Fruit fly (Drosophila melanogaster): Measurements from ENCODE around the gene Cpr67B.

Cpr67B gene

DNA sequence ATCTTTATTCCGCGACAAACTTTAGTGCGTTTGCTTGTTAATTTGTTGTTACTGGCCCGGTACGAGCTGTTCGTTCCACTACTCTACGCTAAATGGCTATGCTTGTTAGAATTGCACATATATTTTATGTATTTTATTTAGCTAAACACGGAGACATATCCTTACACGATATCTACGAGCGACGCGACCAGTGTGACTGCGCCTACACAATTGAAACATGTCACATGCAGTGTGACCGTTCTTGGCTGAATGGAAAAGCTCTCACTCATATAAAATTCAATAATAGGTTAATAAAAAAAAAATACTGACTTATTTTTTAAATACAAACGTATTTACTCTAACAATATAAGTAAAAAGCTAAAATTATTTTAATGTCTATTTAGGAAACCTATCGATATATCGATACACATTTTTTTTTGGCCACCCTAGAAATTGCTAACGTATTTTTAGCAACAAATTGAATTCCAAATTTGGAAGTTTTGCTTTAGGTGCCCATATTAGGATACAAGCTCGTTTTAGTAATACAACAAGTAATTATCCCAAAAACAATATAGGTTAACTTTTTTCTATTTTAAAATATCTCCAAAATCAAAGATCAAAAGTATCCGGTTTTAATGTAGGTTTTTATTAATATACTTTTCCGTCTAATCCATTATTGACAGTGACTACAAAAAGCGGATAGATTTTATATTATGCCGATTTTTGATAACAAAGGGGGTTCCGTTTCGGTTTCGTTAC lies 5.4 kb upstream of the Cpr67B start, which contains the start of gene CG4080 (continued):
- peak; percentile 55 for TF ChIP-seq lab (GFP tag; optimal IDR thresholded peaks at IDR 0.05)
- peak; percentile 63 for TF ChIP-seq HmgZ (tag; optimal IDR thresholded peaks at IDR 0.05)
- no peak for TF ChIP-seq CG17186 (GFP tag; optimal IDR thresholded peaks at IDR 0.05)
- TF ChIP-seq E2f2 (GFP tag; IDR thresholded peaks at IDR 0.05): peak; percentile 29; the same call in 1 of the 2 replicates
- TF ChIP-seq CG10431 (GFP tag; optimal IDR thresholded peaks at IDR 0.05): no peak
- TF ChIP-seq Dek (tag; optimal IDR thresholded peaks at IDR 0.05): peak; percentile 17
- TF ChIP-seq CG11695 (GFP tag; IDR thresholded peaks at IDR 0.05): no peak
- peak; percentile 67 for TF ChIP-seq CG15514 (GFP tag; optimal IDR thresholded peaks at IDR 0.05)
- TF ChIP-seq CG17385 (GFP tag; optimal IDR thresholded peaks at IDR 0.05): peak; percentile 8
- TF ChIP-seq dati (GFP tag; IDR thresholded peaks at IDR 0.05): no peak
- peak; percentile 79 for TF ChIP-seq Ets65A (GFP tag)
- TF ChIP-seq Mad (GFP tag; optimal IDR thresholded peaks at IDR 0.05): peak; percentile 26
- TF ChIP-seq CG2202 (tag; optimal IDR thresholded peaks at IDR 0.05): no peak
- TF ChIP-seq Atf-2 (GFP tag; optimal IDR thresholded peaks at IDR 0.05): no peak
- TF ChIP-seq ftz-f1 (GFP tag; optimal IDR thresholded peaks at IDR 0.05): no peak
- TF ChIP-seq CG7839 (tag; optimal IDR thresholded peaks at IDR 0.05): peak; percentile 15
- TF ChIP-seq CG2116 (GFP tag; optimal IDR thresholded peaks at IDR 0.05): peak; percentile 89
- no peak for TF ChIP-seq CG10366 (GFP tag; IDR thresholded peaks at IDR 0.05)
- peak; percentile 28 for TF ChIP-seq Hsf (GFP tag; optimal IDR thresholded peaks at IDR 0.05)
- peak; percentile 73 for TF ChIP-seq HLH4C (GFP tag; IDR thresholded peaks at IDR 0.05; ENCODE audit: partially characterized antibody)
- peak; percentile 19 for TF ChIP-seq Fer1 (GFP tag; optimal IDR thresholded peaks at IDR 0.05)
- no peak for TF ChIP-seq CG15073 (GFP tag; optimal IDR thresholded peaks at IDR 0.05)
- peak; percentile 61 for TF ChIP-seq trem (tag; optimal IDR thresholded peaks at IDR 0.05)
- TF ChIP-seq vnd (GFP tag; IDR thresholded peaks at IDR 0.05; ENCODE audit: partially characterized antibody): peak; percentile 76
- peak; percentile 59 for TF ChIP-seq CG14860 (GFP tag; IDR thresholded peaks at IDR 0.05; ENCODE audit: partially characterized antibody)
- no peak for TF ChIP-seq Hr78 (GFP tag; optimal IDR thresholded peaks at IDR 0.05)
- TF ChIP-seq lilli (GFP tag; optimal IDR thresholded peaks at IDR 0.05): peak; percentile 52
- TF ChIP-seq CG11723 (GFP tag; optimal IDR thresholded peaks at IDR 0.05): no peak
- TF ChIP-seq tap (tag; optimal IDR thresholded peaks at IDR 0.05): no peak
- peak; percentile 10 for TF ChIP-seq CG12299 (tag; optimal IDR thresholded peaks at IDR 0.05)
- TF ChIP-seq CG31388 (GFP tag; optimal IDR thresholded peaks at IDR 0.05): no peak
- TF ChIP-seq CG6272 (GFP tag; IDR thresholded peaks at IDR 0.05): no peak
- peak; percentile 65; the same call in 1 of the 3 replicates for TF ChIP-seq Opbp (GFP tag; IDR thresholded peaks at IDR 0.05; ENCODE audit: partially characterized antibody)
- peak; percentile 1 for TF ChIP-seq exex (tag; optimal IDR thresholded peaks at IDR 0.05)

DNA sequence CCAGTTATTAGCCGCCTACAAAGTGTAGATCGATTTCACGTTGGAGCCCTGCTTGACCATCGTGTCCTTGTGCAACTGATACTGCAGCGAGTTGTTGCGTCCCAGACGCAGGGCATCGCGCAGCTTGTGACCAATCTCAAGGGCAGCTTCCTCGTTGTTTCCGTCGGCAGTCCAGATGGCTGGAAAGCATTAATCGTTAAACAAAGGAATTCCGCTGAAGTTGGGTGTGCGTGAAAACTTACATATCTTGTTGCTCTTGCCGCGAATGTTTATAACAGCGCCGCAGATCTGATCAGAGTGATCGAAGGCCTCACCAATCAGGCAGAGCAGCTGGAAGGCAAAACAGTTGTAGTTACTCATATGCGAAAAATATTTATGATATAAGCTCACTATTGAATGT lies 4.7 kb upstream of the Cpr67B start:
- 0 out of 2 replicates have a peak, but pooled peaks have one; percentile 30 for TF ChIP-seq Atf6 (GFP tag; IDR thresholded peaks at IDR 0.05)
- TF ChIP-seq bsh (GFP tag; optimal IDR thresholded peaks at IDR 0.05): no peak
- TF ChIP-seq bbx (GFP tag; IDR thresholded peaks at IDR 0.05; ENCODE audit: partially characterized antibody): 0 out of 2 replicates have a peak, but pooled peaks have one; percentile 9
